Worm (Caenorhabditis elegans) whole organism, early embryonic: ENCODE measurements around the gene cwc-15.

Experiments used
- B0310.2 ChIP-seq: sonication (generic microtip); optimal IDR thresholded peaks from 2 replicates; lab custom pipeline; 2016; ENCODE audit warnings: mild to moderate bottlenecking, missing genetic modification characterization, missing compliant biosample characterization
- F13C5.2 ChIP-seq: sonication (generic microtip); optimal IDR thresholded peaks from 2 replicates; lab custom pipeline; 2017; ENCODE audit warnings: mild to moderate bottlenecking, missing genetic modification characterization, inconsistent platforms, missing compliant biosample characterization
- aly-1 ChIP-seq: sonication (generic microtip); optimal IDR thresholded peaks from 2 replicates; lab custom pipeline; 2016; ENCODE audit warnings: missing genetic modification characterization, missing compliant biosample characterization
- ama-1 ChIP-seq: fragments of 150-350 bp; optimal IDR thresholded peaks from 2 replicates; lab custom pipeline; 2014
- ceh-13 ChIP-seq: fragments of 200-800 bp; sonication (Bioruptor generic); optimal IDR thresholded peaks from 2 replicates; lab custom pipeline; 2018; ENCODE audit warnings: mild to moderate bottlenecking, missing genetic modification characterization, missing compliant biosample characterization
- ceh-36 ChIP-seq: sonication (generic microtip); optimal IDR thresholded peaks from 2 replicates; lab custom pipeline; 2016; ENCODE audit warnings: missing genetic modification characterization, inconsistent platforms, missing compliant biosample characterization
- ets-7 ChIP-seq: sonication (generic microtip); optimal IDR thresholded peaks from 2 replicates; lab custom pipeline; 2016; ENCODE audit warnings: missing genotype, missing genetic modification characterization, missing compliant biosample characterization
- flt-1 ChIP-seq: fragments of 200-800 bp; sonication (Bioruptor generic); IDR thresholded peaks from 2 replicates; pipeline ENCODE4 v1.3.6; 2022; ENCODE audit warnings: missing genetic modification characterization, missing compliant biosample characterization
- hmbx-1 ChIP-seq: sonication (generic microtip); optimal IDR thresholded peaks from 2 replicates; lab custom pipeline; 2016; ENCODE audit warnings: mild to moderate bottlenecking, missing genetic modification characterization, missing compliant biosample characterization
- hmg-4 ChIP-seq: fragments of 200-800 bp; sonication (Bioruptor generic); optimal IDR thresholded peaks from 2 replicates; lab custom pipeline; 2018; ENCODE audit warnings: mild to moderate bottlenecking, missing genetic modification characterization, missing compliant biosample characterization
- hnd-1 ChIP-seq: sonication (generic microtip); optimal IDR thresholded peaks from 2 replicates; lab custom pipeline; 2016; ENCODE audit warnings: missing genetic modification characterization, missing compliant biosample characterization
- pes-1 ChIP-seq: fragments of 200-800 bp; sonication (Bioruptor generic); IDR thresholded peaks from 2 replicates; pipeline ENCODE4 v1.3.6; 2022; ENCODE audit warnings: missing genetic modification reagents, missing genetic modification characterization, missing compliant biosample characterization
- scrt-1 ChIP-seq: fragments of 200-800 bp; sonication (Bioruptor generic); IDR thresholded peaks from 2 replicates; pipeline ENCODE4 v1.3.6; 2022; ENCODE audit warnings: missing genetic modification characterization, missing compliant biosample characterization
- sea-1 ChIP-seq: fragments of 200-800 bp; sonication (Bioruptor generic); conservative IDR thresholded peaks from 2 replicates; pipeline ENCODE4 v1.3.6; 2022; ENCODE audit warnings: missing genetic modification characterization, missing compliant biosample characterization
- tbx-11 ChIP-seq: fragments of 200-800 bp; sonication (Bioruptor generic); IDR thresholded peaks from 2 replicates; pipeline ENCODE4 v1.3.6; 2022; ENCODE audit warnings: missing genetic modification characterization, missing compliant biosample characterization
- tbx-37 ChIP-seq: fragments of 200-800 bp; sonication (Bioruptor generic); conservative IDR thresholded peaks from 2 replicates; pipeline ENCODE4 v1.3.6; 2022; ENCODE audit warnings: missing genetic modification reagents, missing genetic modification characterization, missing compliant biosample characterization
- tra-4 ChIP-seq: sonication (generic microtip); optimal IDR thresholded peaks from 2 replicates; lab custom pipeline; 2017; ENCODE audit warnings: missing genetic modification characterization, missing compliant biosample characterization

Gene cwc-15

DNA sequence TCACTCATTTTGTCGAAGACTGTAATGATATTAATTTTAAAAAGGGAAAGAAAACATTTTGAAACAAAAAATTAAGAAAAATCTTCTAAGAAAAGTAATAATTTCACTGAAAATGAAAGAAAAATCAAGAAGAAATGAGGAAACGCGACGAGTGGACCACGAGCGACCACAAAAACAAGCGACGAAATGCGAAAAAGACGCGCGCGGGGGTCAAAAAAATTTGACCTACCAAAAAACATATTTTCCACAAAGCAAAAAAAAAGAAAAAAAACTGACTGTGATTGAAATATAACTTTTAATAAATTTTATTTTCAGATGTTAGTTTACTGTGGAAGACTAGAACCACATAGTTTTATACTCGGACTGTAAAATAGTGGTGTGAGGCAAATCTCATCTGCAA, 35.7 kb downstream of the cwc-15 start, which contains the start of gene F14H3.6:
TSS of gene F14H3.6 (minus strand) at position 22 of the 400 bp plus-strand sequence.
- TF ChIP-seq ets-7 (tag; lab: Kevin White, UChicago) (no peak), scrt-1 (GFP tag; lab: Robert Waterston, UW) (no peak), F13C5.2 (no peak), tbx-37 (GFP tag; lab: Robert Waterston, UW) (no peak), ceh-36 (tag; lab: Kevin White, UChicago) (no peak), flt-1 (GFP tag; lab: Robert Waterston, UW) (no peak), hmbx-1 (tag; lab: Kevin White, UChicago) (no peak), hmg-4 (no peak), sea-1 (no peak), pes-1 (GFP tag; lab: Robert Waterston, UW) (no peak), tra-4 (no peak), ama-1 (no peak), hnd-1 (tag; lab: Kevin White, UChicago) (no peak), aly-1 (tag; lab: Kevin White, UChicago) (no peak), tbx-11 (GFP tag; lab: Robert Waterston, UW) (no peak), B0310.2 (tag; lab: Kevin White, UChicago) (no peak)

DNA sequence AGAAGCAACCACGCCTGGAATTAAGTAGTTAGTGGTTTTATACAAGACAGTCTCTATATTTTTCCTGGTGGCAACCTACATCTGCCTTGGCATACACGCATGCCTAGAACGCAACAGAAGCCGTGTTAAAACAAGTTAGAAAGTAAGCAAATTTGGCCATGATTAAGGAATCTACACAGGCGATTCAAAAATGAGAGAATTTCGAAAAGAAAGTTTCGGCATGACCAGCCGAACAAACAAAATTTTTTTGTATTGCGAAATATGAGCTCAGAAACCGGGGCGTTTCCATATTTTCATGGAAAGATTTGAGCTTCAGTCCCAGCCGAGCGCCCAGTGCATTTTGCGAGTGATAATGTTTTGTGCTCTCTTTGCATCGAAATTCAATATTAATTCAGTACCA, 37.0 kb downstream of the cwc-15 start, which contains the start of gene F14H3.15:
TSS of gene F14H3.15 (minus strand) at position 101 of the 400 bp plus-strand sequence.
- TF ChIP-seq aly-1 (tag; lab: Kevin White, UChicago) (no peak), ama-1 (no peak), ceh-36 (tag; lab: Kevin White, UChicago) (no peak), tra-4 (no peak), tbx-11 (GFP tag; lab: Robert Waterston, UW) (no peak), hmbx-1 (tag; lab: Kevin White, UChicago) (no peak), hmg-4 (no peak), ceh-13 (GFP tag; lab: Kevin White, UChicago) (no peak)

DNA sequence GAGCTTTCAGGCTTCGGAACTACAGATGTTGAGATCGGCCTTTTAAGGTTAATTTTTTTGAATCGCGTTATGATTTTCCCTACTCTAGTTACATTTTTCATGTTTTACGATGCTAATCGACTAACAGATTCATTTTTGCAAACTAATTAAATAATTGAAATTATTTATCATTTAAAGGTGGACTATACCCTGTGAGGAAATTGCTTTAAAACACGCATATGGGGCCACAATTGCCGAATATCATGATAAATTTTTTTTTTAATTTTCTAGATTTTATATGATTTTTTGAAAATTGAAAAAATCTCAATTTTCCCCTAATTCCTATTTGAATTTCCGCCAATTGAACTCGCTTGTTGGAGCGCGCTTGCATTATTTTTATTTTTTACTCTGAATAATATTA, 38.8 kb downstream of the cwc-15 start, which contains the start of gene fbxa-100:
TSS of gene fbxa-100 (minus strand) at position 101 of the 400 bp plus-strand sequence.
- TF ChIP-seq F13C5.2 (no peak), hmbx-1 (tag; lab: Kevin White, UChicago) (no peak), pes-1 (GFP tag; lab: Robert Waterston, UW) (no peak), B0310.2 (tag; lab: Kevin White, UChicago) (no peak), flt-1 (GFP tag; lab: Robert Waterston, UW) (no peak), scrt-1 (GFP tag; lab: Robert Waterston, UW) (no peak), aly-1 (tag; lab: Kevin White, UChicago) (no peak), tbx-11 (GFP tag; lab: Robert Waterston, UW) (no peak), ets-7 (tag; lab: Kevin White, UChicago) (no peak), ceh-36 (tag; lab: Kevin White, UChicago) (no peak)

DNA sequence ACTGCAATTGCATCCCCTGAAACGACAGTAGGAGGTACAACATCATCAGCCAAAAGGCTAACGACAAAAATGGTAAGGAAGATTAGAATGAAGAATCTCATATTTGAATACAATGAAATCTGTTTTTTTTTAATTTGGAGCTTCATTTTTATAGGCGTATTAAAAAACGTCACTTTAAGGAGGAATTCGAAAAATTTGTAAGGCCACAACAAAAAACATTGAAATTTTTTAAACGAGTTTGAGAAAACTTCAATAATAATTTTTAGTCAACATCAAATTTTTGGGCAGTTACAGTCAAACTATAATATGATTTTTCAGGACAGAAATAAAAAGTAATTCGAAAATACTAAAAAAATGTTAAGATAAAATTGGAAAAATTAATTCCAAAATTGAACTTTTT, 39.6 kb downstream of the cwc-15 start, which contains the start of gene F14H3.14:
TSS of gene F14H3.14 (minus strand) at position 101 of the 400 bp plus-strand sequence.
- TF ChIP-seq tbx-37 (GFP tag; lab: Robert Waterston, UW), result no peak
- TF ChIP-seq flt-1 (GFP tag; lab: Robert Waterston, UW), result no peak
- TF ChIP-seq hmbx-1 (tag; lab: Kevin White, UChicago), result no peak
- TF ChIP-seq ama-1, result no peak
- no peak for TF ChIP-seq ceh-13 (GFP tag; lab: Kevin White, UChicago)
- no peak for TF ChIP-seq hmg-4
- no peak for TF ChIP-seq scrt-1 (GFP tag; lab: Robert Waterston, UW)
- TF ChIP-seq hnd-1 (tag; lab: Kevin White, UChicago), result no peak
- TF ChIP-seq pes-1 (GFP tag; lab: Robert Waterston, UW), result no peak
- TF ChIP-seq ceh-36 (tag; lab: Kevin White, UChicago), result no peak
- TF ChIP-seq ets-7 (tag; lab: Kevin White, UChicago), result no peak
- TF ChIP-seq F13C5.2, result no peak
- TF ChIP-seq B0310.2 (tag; lab: Kevin White, UChicago), result no peak
- no peak for TF ChIP-seq aly-1 (tag; lab: Kevin White, UChicago)
- TF ChIP-seq tra-4, result no peak
- TF ChIP-seq sea-1, result no peak
- no peak for TF ChIP-seq tbx-11 (GFP tag; lab: Robert Waterston, UW)

DNA sequence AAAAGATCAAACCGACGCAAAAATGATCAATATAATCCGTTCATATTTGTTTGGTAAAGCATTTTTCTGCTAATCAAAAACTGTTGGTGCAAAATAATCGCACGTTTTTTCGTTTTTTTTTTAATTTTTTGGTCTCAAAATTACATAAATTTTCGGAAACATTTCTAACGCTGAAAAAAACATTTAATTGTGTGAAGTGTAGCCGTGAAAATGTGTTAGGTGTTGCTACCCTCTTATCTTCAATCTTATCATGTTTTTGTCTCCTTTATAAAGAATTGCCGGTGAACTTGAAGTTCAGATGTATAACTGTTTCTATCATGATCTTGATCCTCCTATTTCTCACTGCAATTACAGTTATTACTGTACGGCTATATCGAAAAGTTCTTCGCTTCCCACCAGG, 45.8 kb downstream of the cwc-15 start, which contains the start of gene cyp-35D1:
TSS of gene cyp-35D1 (plus strand) at position 301 of the 400 bp plus-strand sequence.
- TF ChIP-seq scrt-1 (GFP tag; lab: Robert Waterston, UW) (no peak), sea-1 (no peak), tbx-37 (GFP tag; lab: Robert Waterston, UW) (no peak), aly-1 (tag; lab: Kevin White, UChicago) (no peak), tra-4 (no peak), pes-1 (GFP tag; lab: Robert Waterston, UW) (no peak), ets-7 (tag; lab: Kevin White, UChicago) (no peak), hmg-4 (no peak), hmbx-1 (tag; lab: Kevin White, UChicago) (no peak), ceh-13 (GFP tag; lab: Kevin White, UChicago) (no peak), ceh-36 (tag; lab: Kevin White, UChicago) (no peak), ama-1 (no peak), flt-1 (GFP tag; lab: Robert Waterston, UW) (no peak), B0310.2 (tag; lab: Kevin White, UChicago) (no peak)

DNA sequence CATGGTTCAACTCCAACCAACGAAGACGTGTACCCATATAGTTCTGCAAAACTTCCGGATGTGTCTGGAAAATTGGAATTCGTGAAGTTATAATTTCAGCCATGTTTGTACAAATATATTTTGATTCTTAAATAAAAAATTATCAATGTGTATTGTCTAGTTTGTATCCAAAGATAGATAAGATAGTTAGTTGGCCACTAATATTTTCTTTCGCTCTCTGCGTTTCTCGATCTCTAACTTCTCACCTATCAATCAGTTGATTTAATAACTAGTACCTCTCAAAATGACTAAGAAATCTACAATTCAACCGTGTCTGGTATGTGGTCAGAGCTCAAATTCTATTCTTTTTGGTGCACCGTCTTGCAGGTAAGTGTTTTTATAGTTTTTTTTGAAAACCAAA, 48.0 kb downstream of the cwc-15 start, which contains the start of gene nhr-176:
TSS of gene nhr-176 (plus strand) at position 159 of the 400 bp plus-strand sequence.
- TF ChIP-seq aly-1 (tag; lab: Kevin White, UChicago), result no peak
- TF ChIP-seq B0310.2 (tag; lab: Kevin White, UChicago), result no peak
- TF ChIP-seq ceh-36 (tag; lab: Kevin White, UChicago), result no peak
- TF ChIP-seq F13C5.2, result no peak
- no peak for TF ChIP-seq sea-1
- no peak for TF ChIP-seq ets-7 (tag; lab: Kevin White, UChicago)
- no peak for TF ChIP-seq hnd-1 (tag; lab: Kevin White, UChicago)
- no peak for TF ChIP-seq hmbx-1 (tag; lab: Kevin White, UChicago)
- no peak for TF ChIP-seq tbx-37 (GFP tag; lab: Robert Waterston, UW)
- TF ChIP-seq ama-1, result no peak
- no peak for TF ChIP-seq ceh-13 (GFP tag; lab: Kevin White, UChicago)
- TF ChIP-seq tra-4, result no peak
- no peak for TF ChIP-seq tbx-11 (GFP tag; lab: Robert Waterston, UW)
